Worm (Caenorhabditis elegans): ENCODE data around the gene exc-14.
A peak's percentile ranks its signal among the peaks of the same experiment; 100 is the strongest.

exc-14 gene

ce11 chrV:5080853-5081338 is 34.9 kb upstream of the exc-14 start, which contains the start of gene Y58A7A.3:
Gene Y58A7A.3, minus strand, starts transcription at chrV:5080903.
- TF ChIP-seq elt-3 (tag; optimal IDR thresholded peaks at IDR 0.05) (peak; percentile 86), zip-8 (tag; optimal IDR thresholded peaks at IDR 0.05) (peak; percentile 1), hlh-1 (tag; optimal IDR thresholded peaks at IDR 0.05) (no peak), flh-1 (GFP tag; optimal IDR thresholded peaks at IDR 0.05) (no peak), ceh-43 (GFP tag; optimal IDR thresholded peaks at IDR 0.05) (no peak), snpc-4 (tag; optimal IDR thresholded peaks at IDR 0.05) (no peak), ceh-39 (tag; optimal IDR thresholded peaks at IDR 0.05) (no peak)

ce11 chrV:5072082-5072481 is 26.1 kb upstream of the exc-14 start, which contains the start of gene Y58A7A.2:
Gene Y58A7A.2, minus strand, starts transcription at chrV:5072182.
- TF ChIP-seq ham-2 (GFP tag; optimal IDR thresholded peaks at IDR 0.05): no peak
- no peak for TF ChIP-seq ceh-43 (GFP tag; optimal IDR thresholded peaks at IDR 0.05)
- no peak for TF ChIP-seq unc-120 (tag; optimal IDR thresholded peaks at IDR 0.05; ENCODE audit: poor library complexity, severe bottlenecking)
- no peak for TF ChIP-seq sptf-1 (tag; optimal IDR thresholded peaks at IDR 0.05)
- TF ChIP-seq sem-2 (GFP tag; optimal IDR thresholded peaks at IDR 0.05): no peak
- TF ChIP-seq cnd-1 (tag; optimal IDR thresholded peaks at IDR 0.05): no peak
- no peak for TF ChIP-seq flh-1 (GFP tag; optimal IDR thresholded peaks at IDR 0.05)
- no peak for TF ChIP-seq mab-5 (tag; optimal IDR thresholded peaks at IDR 0.05)
- TF ChIP-seq tbx-8 (GFP tag; optimal IDR thresholded peaks at IDR 0.05): no peak
- TF ChIP-seq unc-62 (GFP tag; optimal IDR thresholded peaks at IDR 0.05): no peak
- TF ChIP-seq nhr-2 (tag; optimal IDR thresholded peaks at IDR 0.05): no peak
- no peak for TF ChIP-seq mls-2 (tag; optimal IDR thresholded peaks at IDR 0.05)
- no peak for TF ChIP-seq M03D4.4 (tag; optimal IDR thresholded peaks at IDR 0.05)
- TF ChIP-seq ztf-11 (tag; optimal IDR thresholded peaks at IDR 0.05): no peak
- TF ChIP-seq zip-8 (tag; optimal IDR thresholded peaks at IDR 0.05): no peak
- no peak for TF ChIP-seq elt-3 (tag; optimal IDR thresholded peaks at IDR 0.05)
- TF ChIP-seq bed-3 (GFP tag; optimal IDR thresholded peaks at IDR 0.05): no peak
- TF ChIP-seq lin-32 (GFP tag; optimal IDR thresholded peaks at IDR 0.05): no peak

- no peak for TF ChIP-seq ceh-43 (GFP tag; optimal IDR thresholded peaks at IDR 0.05)
Observed at ce11 chrV:5069440-5069839, 23.4 kb upstream of the exc-14 start, which contains the start of gene Y58A7A.1. Gene Y58A7A.1, minus strand, starts transcription at chrV:5069540.

- TF ChIP-seq nhr-28 (tag; optimal IDR thresholded peaks at IDR 0.05) (no peak), lin-32 (GFP tag; optimal IDR thresholded peaks at IDR 0.05) (no peak), nhr-2 (tag; optimal IDR thresholded peaks at IDR 0.05) (no peak), zip-8 (tag; optimal IDR thresholded peaks at IDR 0.05) (no peak), lsy-2 (tag; optimal IDR thresholded peaks at IDR 0.05) (no peak), lin-13 (tag; optimal IDR thresholded peaks at IDR 0.05) (no peak), unc-62 (GFP tag; optimal IDR thresholded peaks at IDR 0.05) (no peak)
Observed at ce11 chrV:5067390-5067789, 21.4 kb upstream of the exc-14 start.

ce11 chrV:5064761-5065421 is 18.9 kb upstream of the exc-14 start, which contains the start of gene mlk-1:
Gene mlk-1, minus strand, starts transcription at chrV:5064811.
- TF ChIP-seq flh-1 (GFP tag; optimal IDR thresholded peaks at IDR 0.05) (no peak), nhr-237 (tag; optimal IDR thresholded peaks at IDR 0.05) (peak; percentile 36), pha-4 (tag; optimal IDR thresholded peaks at IDR 0.05) (no peak), unc-39 (tag; optimal IDR thresholded peaks at IDR 0.05) (no peak), sptf-1 (tag; optimal IDR thresholded peaks at IDR 0.05) (no peak), bed-3 (GFP tag; optimal IDR thresholded peaks at IDR 0.05) (no peak), sem-2 (GFP tag; optimal IDR thresholded peaks at IDR 0.05) (no peak), hlh-1 (tag; optimal IDR thresholded peaks at IDR 0.05) (no peak), M03D4.4 (tag; optimal IDR thresholded peaks at IDR 0.05) (no peak), mep-1 (tag; optimal IDR thresholded peaks at IDR 0.05) (peak; percentile 28), nhr-2 (tag; optimal IDR thresholded peaks at IDR 0.05) (no peak), nhr-28 (tag; optimal IDR thresholded peaks at IDR 0.05) (no peak), ham-2 (GFP tag; optimal IDR thresholded peaks at IDR 0.05) (peak; percentile 66), nhr-76 (tag; optimal IDR thresholded peaks at IDR 0.05) (no peak), unc-120 (tag; optimal IDR thresholded peaks at IDR 0.05; ENCODE audit: poor library complexity, severe bottlenecking) (peak; percentile 48), lsy-2 (tag; optimal IDR thresholded peaks at IDR 0.05) (no peak), tbx-8 (GFP tag; optimal IDR thresholded peaks at IDR 0.05) (no peak), elt-3 (tag; optimal IDR thresholded peaks at IDR 0.05) (no peak), ztf-11 (tag; optimal IDR thresholded peaks at IDR 0.05) (no peak), nhr-12 (tag; optimal IDR thresholded peaks at IDR 0.05) (no peak), elt-1 (tag; optimal IDR thresholded peaks at IDR 0.05; ENCODE audit: borderline replicate concordance, insufficient read depth) (no peak), mls-2 (tag; optimal IDR thresholded peaks at IDR 0.05) (peak; percentile 41), ces-1 (GFP tag; optimal IDR thresholded peaks at IDR 0.05) (peak; percentile 17), cnd-1 (tag; optimal IDR thresholded peaks at IDR 0.05) (no peak), unc-62 (GFP tag; optimal IDR thresholded peaks at IDR 0.05) (no peak), lin-32 (GFP tag; optimal IDR thresholded peaks at IDR 0.05) (no peak), zip-8 (tag; optimal IDR thresholded peaks at IDR 0.05) (no peak)

Data from whole organism, mixed stage, embryonic.